Worm (Caenorhabditis elegans): ENCODE data around the gene Y37E11AR.7.

Gene Y37E11AR.7

DNA sequence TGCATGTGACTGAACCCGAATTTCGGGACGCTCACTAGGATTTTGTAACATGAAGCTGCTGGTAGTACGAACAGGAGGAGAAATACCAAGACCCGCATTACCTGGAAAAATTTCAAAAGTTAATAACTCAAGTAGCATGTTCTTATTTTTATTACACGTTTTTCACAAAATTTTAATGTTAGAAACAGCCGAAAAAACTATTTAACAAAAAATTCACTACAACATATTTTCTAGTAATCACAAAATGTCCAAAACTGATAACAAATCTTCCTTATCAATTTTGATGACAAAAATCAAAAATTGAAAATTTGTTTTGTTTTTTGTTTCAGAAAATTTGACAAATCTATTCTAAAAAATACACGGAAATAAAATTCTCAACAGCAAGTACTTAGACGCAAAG is 4.3 kb downstream of the Y37E11AR.7 start, which contains the start of gene ugt-45:
Gene ugt-45, minus strand, starts transcription at position 101 of the 400 bp plus-strand sequence.
- TF ChIP-seq dao-5 (tag; optimal IDR thresholded peaks at IDR 0.05) (no peak), him-1 (tag; optimal IDR thresholded peaks at IDR 0.05) (no peak), W03F9.2 (tag; optimal IDR thresholded peaks at IDR 0.05) (no peak)

- TF ChIP-seq him-1 (tag; optimal IDR thresholded peaks at IDR 0.05), result no peak
- TF ChIP-seq dao-5 (tag; optimal IDR thresholded peaks at IDR 0.05), result no peak
- no peak for TF ChIP-seq W03F9.2 (tag; optimal IDR thresholded peaks at IDR 0.05)
Measured at ce11 chrIV:3745806-3746205, 9.4 kb downstream of the Y37E11AR.7 start.

DNA sequence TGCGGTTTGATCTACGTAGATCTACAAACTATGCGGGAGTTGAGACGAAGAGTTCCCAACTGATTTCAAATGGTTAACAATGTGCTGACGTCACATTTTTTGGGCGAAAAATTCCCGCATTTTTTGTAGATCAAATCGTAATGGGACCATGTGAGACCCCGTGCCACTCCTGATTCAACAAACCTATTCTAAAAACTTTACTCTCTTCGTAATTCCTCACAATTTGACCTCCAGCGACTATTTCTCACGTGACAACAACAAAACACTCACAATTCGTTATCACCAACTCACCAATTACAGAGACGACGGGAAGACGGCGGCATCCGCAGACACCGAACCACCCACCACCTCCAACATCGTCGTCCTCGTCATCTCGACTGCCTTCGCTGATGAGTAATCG is 11.5 kb downstream of the Y37E11AR.7 start, which contains the start of gene siah-1:
Gene siah-1, plus strand, starts transcription at position 301 of the 400 bp plus-strand sequence.
- TF ChIP-seq dao-5 (tag; optimal IDR thresholded peaks at IDR 0.05) (no peak), W03F9.2 (tag; optimal IDR thresholded peaks at IDR 0.05) (no peak), him-1 (tag; optimal IDR thresholded peaks at IDR 0.05) (no peak)

ce11 chrIV:3742426-3742839 is 12.8 kb downstream of the Y37E11AR.7 start:
- TF ChIP-seq W03F9.2 (tag; optimal IDR thresholded peaks at IDR 0.05) (peak; percentile 48), dao-5 (tag; optimal IDR thresholded peaks at IDR 0.05) (no peak)

- TF ChIP-seq him-1 (tag; optimal IDR thresholded peaks at IDR 0.05) (no peak), W03F9.2 (tag; optimal IDR thresholded peaks at IDR 0.05) (no peak), dao-5 (tag; optimal IDR thresholded peaks at IDR 0.05) (no peak)
Measured at ce11 chrIV:3741874-3742273, 13.4 kb downstream of the Y37E11AR.7 start.

DNA sequence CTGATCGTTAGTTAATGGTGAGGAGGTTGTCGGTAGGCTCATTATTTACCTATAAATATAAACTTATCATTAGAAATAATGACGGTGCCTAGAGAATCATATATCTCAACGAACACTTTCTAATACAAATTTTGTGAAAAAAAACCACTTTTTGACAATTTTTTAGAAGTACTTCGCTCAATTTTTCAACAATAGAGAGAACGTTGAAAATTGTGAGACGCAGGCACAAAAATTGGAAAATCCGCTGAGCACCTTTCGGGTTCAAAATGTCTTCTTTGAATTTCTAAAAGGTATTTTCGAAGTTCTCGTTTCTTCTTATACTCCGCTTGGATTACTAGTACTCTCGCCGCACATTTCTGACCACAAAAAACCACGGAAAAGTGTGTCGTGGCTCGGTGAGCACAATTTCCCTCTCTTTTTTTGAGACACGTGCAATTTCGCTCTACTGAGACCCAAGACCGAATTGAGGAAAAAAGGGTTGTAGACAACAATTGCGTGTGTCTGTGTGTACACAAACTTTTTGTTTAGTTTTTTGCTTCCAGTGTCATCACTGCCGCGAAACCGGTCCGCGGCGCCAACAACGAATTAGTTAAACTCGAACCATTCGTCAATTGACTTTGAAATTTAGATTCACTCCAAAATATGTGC is 14.3 kb downstream of the Y37E11AR.7 start, which contains the start of gene nape-1:
Gene nape-1, minus strand, starts transcription at position 51 of the 648 bp plus-strand sequence.
- peak; percentile 18 for TF ChIP-seq W03F9.2 (tag; optimal IDR thresholded peaks at IDR 0.05)
- TF ChIP-seq him-1 (tag; optimal IDR thresholded peaks at IDR 0.05), result no peak

ce11 chrIV:3738655-3739403 is 16.4 kb downstream of the Y37E11AR.7 start, which contains the start of gene nape-2:
nape-2 (minus strand) TSS chrIV:3738925.
- TF ChIP-seq him-1 (tag; optimal IDR thresholded peaks at IDR 0.05) (no peak), W03F9.2 (tag; optimal IDR thresholded peaks at IDR 0.05) (no peak), dao-5 (tag; optimal IDR thresholded peaks at IDR 0.05) (no peak)

DNA sequence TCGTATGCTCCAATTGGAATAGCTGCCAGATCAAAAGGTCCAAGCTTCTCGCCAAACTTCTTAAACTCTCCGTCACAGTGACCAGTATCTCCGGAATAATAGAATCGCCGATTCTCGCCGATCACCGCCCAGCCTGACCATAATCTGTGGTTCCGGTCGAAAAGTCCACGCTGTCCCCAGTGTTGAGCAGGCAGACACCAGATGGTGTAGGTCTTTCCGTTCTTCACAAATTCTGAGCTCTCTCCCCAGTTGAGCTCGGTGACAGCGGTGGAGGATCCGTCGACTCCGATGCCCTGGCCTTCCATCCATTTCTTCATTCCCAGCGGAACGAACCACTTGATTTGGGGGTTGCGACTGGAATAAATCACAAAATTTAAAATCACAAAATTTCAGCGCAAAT is 19.0 kb downstream of the Y37E11AR.7 start:
- TF ChIP-seq W03F9.2 (tag; optimal IDR thresholded peaks at IDR 0.05) (no peak), dao-5 (tag; optimal IDR thresholded peaks at IDR 0.05) (no peak), him-1 (tag; optimal IDR thresholded peaks at IDR 0.05) (no peak)

- TF ChIP-seq dao-5 (tag; optimal IDR thresholded peaks at IDR 0.05), result no peak
- no peak for TF ChIP-seq him-1 (tag; optimal IDR thresholded peaks at IDR 0.05)
- no peak for TF ChIP-seq W03F9.2 (tag; optimal IDR thresholded peaks at IDR 0.05)
Measured at ce11 chrIV:3733287-3733686, 22.0 kb downstream of the Y37E11AR.7 start.

DNA sequence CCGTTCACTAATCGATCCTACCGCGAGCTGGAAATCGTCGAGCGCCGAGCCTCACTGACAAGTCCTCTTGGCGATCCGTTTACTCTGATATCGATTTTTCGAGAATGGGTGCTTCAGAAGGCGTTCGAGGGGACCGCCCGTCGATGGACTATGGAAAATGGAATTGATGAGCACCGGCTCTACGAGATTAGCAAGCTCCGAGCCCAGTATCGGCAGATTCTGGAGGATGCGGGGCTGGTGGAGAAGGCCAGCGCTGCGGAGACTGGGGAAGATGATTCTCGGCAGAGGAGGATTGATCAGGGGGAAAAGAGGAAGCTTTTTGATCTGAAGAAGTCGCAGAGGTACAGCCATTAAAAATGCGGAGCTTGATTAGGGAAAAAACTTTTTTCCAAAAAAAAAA is 23.8 kb downstream of the Y37E11AR.7 start:
- TF ChIP-seq dao-5 (tag; optimal IDR thresholded peaks at IDR 0.05) (no peak), him-1 (tag; optimal IDR thresholded peaks at IDR 0.05) (no peak), W03F9.2 (tag; optimal IDR thresholded peaks at IDR 0.05) (no peak)

- TF ChIP-seq W03F9.2 (tag; optimal IDR thresholded peaks at IDR 0.05) (peak; percentile 83), dao-5 (tag; optimal IDR thresholded peaks at IDR 0.05) (no peak)
Measured at ce11 chrIV:3725845-3726244, 29.4 kb downstream of the Y37E11AR.7 start, which contains the start of gene smgl-2. smgl-2 (plus strand) TSS chrIV:3726164.

DNA sequence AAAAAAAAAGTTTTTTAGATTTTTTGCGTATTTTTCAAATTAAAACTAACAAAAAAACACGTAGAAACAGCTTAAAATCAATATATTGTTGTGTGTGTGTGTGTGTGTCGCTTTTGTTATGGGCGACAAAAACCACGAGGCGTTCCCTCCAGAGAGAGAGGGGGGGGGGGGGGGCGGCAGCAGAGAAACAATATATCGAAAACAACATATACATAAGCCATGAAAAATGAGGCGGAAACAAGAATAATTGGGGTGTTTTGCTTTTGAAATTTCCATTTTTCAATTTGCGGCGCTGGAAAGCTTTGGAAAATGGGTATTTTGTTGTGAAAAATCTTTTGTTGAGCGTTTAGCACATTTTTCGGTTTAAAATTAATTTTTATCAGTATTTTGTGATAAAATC is 29.9 kb downstream of the Y37E11AR.7 start, which contains the start of gene Y37E11AM.2:
Gene Y37E11AM.2, minus strand, starts transcription at position 101 of the 400 bp plus-strand sequence.
- TF ChIP-seq him-1 (tag; optimal IDR thresholded peaks at IDR 0.05) (no peak), W03F9.2 (tag; optimal IDR thresholded peaks at IDR 0.05) (no peak), dao-5 (tag; optimal IDR thresholded peaks at IDR 0.05) (no peak)

DNA sequence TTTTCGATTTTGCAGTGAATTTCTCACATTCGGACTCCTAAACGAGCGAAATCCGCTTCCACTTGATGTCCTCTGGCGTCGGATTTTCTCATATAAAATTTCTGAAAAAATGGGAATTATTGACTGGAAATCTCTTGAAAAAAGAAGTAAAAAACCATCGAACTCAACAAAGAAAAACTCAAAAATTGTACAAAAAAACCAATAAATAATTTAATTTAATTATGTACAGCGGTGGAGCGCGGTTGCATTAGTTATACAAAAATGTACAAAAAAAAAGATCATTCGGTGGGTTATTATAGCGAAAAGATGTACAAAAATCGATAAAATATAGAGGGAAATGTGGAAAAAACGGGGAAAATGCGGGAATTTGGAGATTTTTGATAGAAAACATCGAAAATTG is 32.6 kb downstream of the Y37E11AR.7 start, which contains the start of gene Y37E11AM.4:
Gene Y37E11AM.4, minus strand, starts transcription at position 101 of the 400 bp plus-strand sequence.
- TF ChIP-seq him-1 (tag; optimal IDR thresholded peaks at IDR 0.05) (no peak), W03F9.2 (tag; optimal IDR thresholded peaks at IDR 0.05) (no peak), dao-5 (tag; optimal IDR thresholded peaks at IDR 0.05) (no peak)

DNA sequence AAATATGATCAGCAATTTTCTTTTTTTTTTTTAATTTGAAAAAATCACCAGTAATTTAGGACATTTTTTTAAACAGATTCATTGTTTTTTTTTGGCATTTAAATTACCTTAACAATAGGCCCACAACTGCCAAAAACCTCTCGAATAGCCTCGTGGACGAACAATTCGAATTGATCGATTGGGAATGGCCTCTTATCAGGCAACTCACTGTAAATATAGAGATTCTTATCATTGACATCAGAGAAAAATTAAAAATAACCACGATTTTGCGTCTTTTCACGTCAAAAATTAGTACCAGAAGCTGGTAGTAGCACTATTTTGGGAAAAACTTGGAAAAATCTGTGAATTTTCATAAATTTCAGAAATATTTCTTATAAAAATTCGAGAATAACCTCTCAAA is 33.3 kb downstream of the Y37E11AR.7 start:
- TF ChIP-seq W03F9.2 (tag; optimal IDR thresholded peaks at IDR 0.05), result no peak
- no peak for TF ChIP-seq dao-5 (tag; optimal IDR thresholded peaks at IDR 0.05)
- no peak for TF ChIP-seq him-1 (tag; optimal IDR thresholded peaks at IDR 0.05)
